Worm (Caenorhabditis elegans) whole organism, L4 larva: ENCODE measurements around the gene T07A9.12.

Experiments
- F10B5.3 ChIP-seq: sonication (generic microtip); optimal IDR thresholded peaks from 2 replicates; lab custom pipeline; 2016; ENCODE audit warnings: mild to moderate bottlenecking, missing genetic modification characterization, missing compliant biosample characterization
- F37D6.2 ChIP-seq: sonication (generic microtip); optimal IDR thresholded peaks from 2 replicates; lab custom pipeline; 2016; ENCODE audit warnings: mild to moderate bottlenecking, missing genetic modification characterization, missing compliant biosample characterization
- F49E8.2 ChIP-seq: sonication (generic microtip); optimal IDR thresholded peaks from 2 replicates; lab custom pipeline; 2016; ENCODE audit warnings: missing compliant biosample characterization, mild to moderate bottlenecking, missing genetic modification characterization, borderline replicate concordance
- R02D3.7 ChIP-seq: fragments of 150-350 bp; sonication (generic microtip); optimal IDR thresholded peaks from 3 replicates; lab custom pipeline; 2014; ENCODE audit warnings: missing biosample characterization, missing genetic modification characterization
- T26A8.4 ChIP-seq: fragments of 200-800 bp; sonication (Bioruptor generic); IDR thresholded peaks from 2 replicates; pipeline ENCODE4 v1.3.6; 2022; ENCODE audit warnings: missing genetic modification characterization, missing compliant biosample characterization
- Y105C5A.15 ChIP-seq: fragments of 200-800 bp; sonication (Bioruptor generic); IDR thresholded peaks from 2 replicates; pipeline ENCODE4 v1.3.6; 2022; ENCODE audit warnings: missing genetic modification characterization, missing compliant biosample characterization
- Y48G9A.11 ChIP-seq: fragments of 200-800 bp; sonication (Bioruptor generic); IDR thresholded peaks from 2 replicates; pipeline ENCODE4 v1.3.6; 2022; ENCODE audit warnings: missing genetic modification reagents, missing genetic modification characterization, missing compliant biosample characterization
- Y75B8A.6 ChIP-seq: fragments of 200-800 bp; sonication (Bioruptor generic); IDR thresholded peaks from 2 replicates; pipeline ENCODE4 v1.3.6; 2022; ENCODE audit warnings: missing genetic modification reagents, missing genetic modification characterization, missing compliant biosample characterization
- aha-1 ChIP-seq: fragments of 150-350 bp; peaks from one replicate; lab custom pipeline; 2014; ENCODE audit warnings: missing biosample characterization, missing genetic modification characterization
- ama-1 ChIP-seq: fragments of 150-350 bp; optimal IDR thresholded peaks from 2 replicates; lab custom pipeline; 2014; ENCODE audit warnings: inconsistent platforms, mixed read lengths
- arid-1 ChIP-seq: fragments of 200-800 bp; sonication (Bioruptor generic); conservative IDR thresholded peaks from 2 replicates; pipeline ENCODE4 v1.3.6; 2022; ENCODE audit warnings: missing genetic modification reagents, missing genetic modification characterization, missing compliant biosample characterization
- ceh-20 ChIP-seq: fragments of 200-800 bp; sonication (Bioruptor generic); IDR thresholded peaks from 2 replicates; pipeline ENCODE4 v1.3.6; 2022; ENCODE audit warnings: missing genetic modification reagents, missing genetic modification characterization, missing compliant biosample characterization
- ctbp-1 ChIP-seq: fragments of 200-800 bp; sonication (Bioruptor generic); IDR thresholded peaks from 2 replicates; pipeline ENCODE4 v1.3.6; 2022; ENCODE audit warnings: missing genetic modification reagents, missing genetic modification characterization, missing compliant biosample characterization
- daf-16 ChIP-seq, 3 experiments: sonication (generic microtip); optimal IDR thresholded peaks; 2 replicates each; lab custom pipeline; 2016 to 2017; ENCODE audit warnings: missing genetic modification characterization in 3 of 3, missing genetic modification reagents in 3 of 3, mild to moderate bottlenecking in 2 of 3, missing compliant biosample characterization in 2 of 3, missing biosample characterization in 1 of 3, moderate library complexity in 1 of 3
- daf-19 ChIP-seq: fragments of 200-800 bp; sonication (Bioruptor generic); conservative IDR thresholded peaks from 2 replicates; pipeline ENCODE4 v1.3.6; 2022; ENCODE audit warnings: missing genetic modification characterization, missing compliant biosample characterization
- duxl-1 ChIP-seq: sonication (generic microtip); optimal IDR thresholded peaks from 2 replicates; lab custom pipeline; 2016; ENCODE audit warnings: mild to moderate bottlenecking, missing genetic modification characterization, moderate library complexity, missing compliant biosample characterization; ENCODE audit not compliant: poor library complexity
- dve-1 ChIP-seq: sonication (generic microtip); optimal IDR thresholded peaks from 2 replicates; lab custom pipeline; 2017; ENCODE audit warnings: antibody characterized with exemption, mild to moderate bottlenecking, missing genetic modification characterization, missing compliant biosample characterization; ENCODE audit not compliant: insufficient read depth
- egl-43 ChIP-seq: fragments of 200-800 bp; sonication (Bioruptor generic); IDR thresholded peaks from 2 replicates; pipeline ENCODE4 v1.3.6; 2022; ENCODE audit warnings: missing genetic modification reagents, missing genetic modification characterization, missing compliant biosample characterization
- fos-1 ChIP-seq: fragments of 150-350 bp; optimal IDR thresholded peaks from 2 replicates; lab custom pipeline; 2014; ENCODE audit warnings: missing biosample characterization, missing genetic modification characterization
- hlh-30 ChIP-seq: sonication (generic microtip); optimal IDR thresholded peaks from 2 replicates; lab custom pipeline; 2017; ENCODE audit warnings: antibody characterized with exemption, mild to moderate bottlenecking, missing genetic modification characterization, missing compliant biosample characterization; ENCODE audit not compliant: insufficient read depth
- jun-1 ChIP-seq: fragments of 150-350 bp; optimal IDR thresholded peaks from 2 replicates; lab custom pipeline; 2014; ENCODE audit warnings: missing biosample characterization, missing genetic modification reagents, missing genetic modification characterization
- lim-7 ChIP-seq: fragments of 200-800 bp; sonication (Bioruptor generic); IDR thresholded peaks from 2 replicates; pipeline ENCODE4 v1.3.6; 2022; ENCODE audit warnings: missing genetic modification characterization, missing compliant biosample characterization
- lin-13 ChIP-seq: fragments of 150-350 bp; optimal IDR thresholded peaks from 2 replicates; lab custom pipeline; 2014; ENCODE audit warnings: missing biosample characterization, missing genetic modification reagents, missing genetic modification characterization
- lin-29 ChIP-seq: fragments of 200-800 bp; sonication (Bioruptor generic); IDR thresholded peaks from 2 replicates; pipeline ENCODE4 v1.3.6; 2022; ENCODE audit warnings: missing genetic modification reagents, missing genetic modification characterization, missing compliant biosample characterization
- lin-38 ChIP-seq: fragments of 200-800 bp; sonication (Bioruptor generic); IDR thresholded peaks from 2 replicates; pipeline ENCODE4 v1.3.6; 2022; ENCODE audit warnings: missing genetic modification reagents, missing genetic modification characterization, missing compliant biosample characterization
- lsy-2 ChIP-seq, 2 experiments: fragments of 150-350 bp in 1 of 2; sonication (generic microtip) in 1 of 2; optimal IDR thresholded peaks; 2 replicates each; lab custom pipeline; 2014 to 2017; ENCODE audit warnings: missing biosample characterization in 2 of 2, missing genetic modification characterization in 2 of 2
- mdl-1 ChIP-seq, 2 experiments: fragments of 150-350 bp in 1 of 2; sonication (generic microtip) in 1 of 2; optimal IDR thresholded peaks; 2 replicates each; lab custom pipeline; 2014 to 2017; ENCODE audit warnings: missing biosample characterization in 2 of 2, missing genetic modification characterization in 2 of 2
- mdt-29 ChIP-seq: fragments of 200-800 bp; sonication (Bioruptor generic); IDR thresholded peaks from 2 replicates; pipeline ENCODE4 v1.3.6; 2022; ENCODE audit warnings: missing genetic modification reagents, missing genetic modification characterization, missing compliant biosample characterization
- mep-1 ChIP-seq: fragments of 150-350 bp; sonication (generic microtip); optimal IDR thresholded peaks from 3 replicates; lab custom pipeline; 2014; ENCODE audit warnings: missing biosample characterization, missing genetic modification characterization
- mes-2 ChIP-seq: sonication (generic microtip); optimal IDR thresholded peaks from 2 replicates; lab custom pipeline; 2016; ENCODE audit warnings: missing genotype, mild to moderate bottlenecking, missing genetic modification characterization, missing compliant biosample characterization; ENCODE audit not compliant: poor library complexity, severe bottlenecking
- nhr-11 ChIP-seq: fragments of 150-350 bp; optimal IDR thresholded peaks from 2 replicates; lab custom pipeline; 2014; ENCODE audit warnings: missing biosample characterization, missing genetic modification characterization
- nhr-111 ChIP-seq: fragments of 200-800 bp; sonication (Bioruptor generic); optimal IDR thresholded peaks from 2 replicates; lab custom pipeline; 2018; ENCODE audit warnings: mild to moderate bottlenecking, missing genetic modification characterization, missing compliant biosample characterization
- nhr-25 ChIP-seq: sonication (generic microtip); optimal IDR thresholded peaks from 2 replicates; lab custom pipeline; 2017; ENCODE audit warnings: missing genetic modification characterization, mild to moderate bottlenecking, missing compliant biosample characterization, antibody characterized with exemption, moderate library complexity, borderline replicate concordance; ENCODE audit not compliant: insufficient read depth
- nhr-6 ChIP-seq: fragments of 150-350 bp; optimal IDR thresholded peaks from 2 replicates; lab custom pipeline; 2014; ENCODE audit warnings: missing biosample characterization, missing genetic modification characterization
- pha-4 ChIP-seq, 2 experiments: fragments of 150-350 bp in 1 of 2; fragments of 200-800 bp in 1 of 2; sonication (Bioruptor generic) in 1 of 2; IDR thresholded peaks in 1 of 2; optimal IDR thresholded peaks in 1 of 2; 2 replicates each; pipeline versions ENCODE4 v1.3.6 to Lab custom; 2014 to 2022; ENCODE audit warnings: missing genetic modification characterization in 2 of 2, missing genetic modification reagents in 2 of 2, missing biosample characterization in 1 of 2, missing compliant biosample characterization in 1 of 2
- php-3 ChIP-seq: fragments of 200-800 bp; sonication (Bioruptor generic); IDR thresholded peaks from 2 replicates; pipeline ENCODE4 v1.3.6; 2022; ENCODE audit warnings: missing genetic modification reagents, missing genetic modification characterization, missing compliant biosample characterization
- rbr-2 ChIP-seq: sonication (generic microtip); optimal IDR thresholded peaks from 2 replicates; lab custom pipeline; 2016; ENCODE audit warnings: missing genotype, missing genetic modification characterization, missing compliant biosample characterization
- set-16 ChIP-seq: fragments of 200-800 bp; sonication (Bioruptor generic); IDR thresholded peaks from 2 replicates; pipeline ENCODE4 v1.3.6; 2022; ENCODE audit warnings: missing genetic modification reagents, missing genetic modification characterization, missing compliant biosample characterization
- skn-1 ChIP-seq: fragments of 150-350 bp; optimal IDR thresholded peaks from 2 replicates; lab custom pipeline; 2014; ENCODE audit warnings: missing biosample characterization, missing genetic modification characterization
- snpc-1.2 ChIP-seq: fragments of 200-800 bp; sonication (Bioruptor generic); IDR thresholded peaks from 2 replicates; pipeline ENCODE4 v1.3.6; 2022; ENCODE audit warnings: missing genetic modification reagents, missing genetic modification characterization, missing compliant biosample characterization
- tag-97 ChIP-seq: fragments of 200-800 bp; sonication (Bioruptor generic); IDR thresholded peaks from 2 replicates; pipeline ENCODE4 v1.3.6; 2022; ENCODE audit warnings: missing genetic modification characterization, missing compliant biosample characterization
- unc-39 ChIP-seq: sonication (generic microtip); optimal IDR thresholded peaks from 2 replicates; lab custom pipeline; 2017; ENCODE audit warnings: missing biosample characterization, missing genetic modification characterization
- vab-7 ChIP-seq: fragments of 200-800 bp; sonication (Bioruptor generic); IDR thresholded peaks from 2 replicates; pipeline ENCODE4 v1.3.6; 2022; ENCODE audit warnings: missing genetic modification reagents, missing genetic modification characterization, missing compliant biosample characterization
- zag-1 ChIP-seq: fragments of 150-350 bp; optimal IDR thresholded peaks from 2 replicates; lab custom pipeline; 2014; ENCODE audit warnings: missing biosample characterization, missing genetic modification characterization
- zip-2 ChIP-seq: fragments of 150-350 bp; optimal IDR thresholded peaks from 2 replicates; lab custom pipeline; 2014; ENCODE audit warnings: missing biosample characterization, missing genetic modification characterization

The T07A9.12 gene

ce11 chrIV:386576-386975 is 24.1 kb upstream of the T07A9.12 start, which contains the start of gene T07A9.14:
Gene T07A9.14, plus strand, starts transcription at chrIV:386699.
- TF ChIP-seq F49E8.2 (tag; lab: Kevin White, UChicago): peak; percentile 25
- TF ChIP-seq ama-1 (lab: Kevin White, UChicago): peak; percentile 58
- TF ChIP-seq lin-38: peak; percentile 47; the same call in 1 of the 2 replicates
- TF ChIP-seq F10B5.3 (tag; lab: Kevin White, UChicago): no peak
- peak; percentile 41 for TF ChIP-seq ctbp-1 (GFP tag; lab: Robert Waterston, UW)
- TF ChIP-seq Y48G9A.11 (GFP tag; lab: Robert Waterston, UW): peak; percentile 66; the same call in 1 of the 2 replicates
- TF ChIP-seq mes-2 (tag; lab: Kevin White, UChicago): peak; percentile 44
- peak; percentile 98 for TF ChIP-seq aha-1 (tag; lab: Kevin White, UChicago)
- TF ChIP-seq mdt-29 (GFP tag; lab: Robert Waterston, UW): peak; percentile 22; the same call in 1 of the 2 replicates
- TF ChIP-seq Y75B8A.6 (GFP tag; lab: Robert Waterston, UW): 0 out of 2 replicates have a peak, but pooled peaks have one; percentile 38
- no peak for TF ChIP-seq skn-1 (tag; lab: Kevin White, UChicago)
- TF ChIP-seq lim-7 (GFP tag; lab: Robert Waterston, UW): 0 out of 2 replicates have a peak, but pooled peaks have one; percentile 4
- TF ChIP-seq snpc-1.2 (GFP tag; lab: Robert Waterston, UW): peak; percentile 14; the same call in 1 of the 2 replicates
- TF ChIP-seq zag-1 (tag; lab: Kevin White, UChicago): no peak

- TF ChIP-seq mdl-1 (tag; optimal IDR thresholded peaks at IDR 0.05; lab: Kevin White, UChicago) (no peak), daf-19 (no peak), lin-29 (GFP tag; lab: Robert Waterston, UW) (no peak), arid-1 (GFP tag; lab: Robert Waterston, UW) (no peak), mep-1 (no peak), F37D6.2 (tag; lab: Kevin White, UChicago) (no peak), dve-1 (no peak), ama-1 (lab: Kevin White, UChicago) (no peak), ceh-20 (no peak), zag-1 (tag; lab: Kevin White, UChicago) (no peak), php-3 (GFP tag; lab: Robert Waterston, UW) (no peak), nhr-6 (tag; lab: Kevin White, UChicago) (no peak), vab-7 (GFP tag; lab: Robert Waterston, UW) (no peak), Y105C5A.15 (no peak), daf-16 (GFP tag; optimal IDR thresholded peaks at IDR 0.05; lab: Kevin White, UChicago) (no peak), daf-16 (tag; optimal IDR thresholded peaks at IDR 0.05; lab: Kevin White, UChicago) (no peak), mdt-29 (GFP tag; lab: Robert Waterston, UW) (no peak), pha-4 (GFP tag; IDR thresholded peaks at IDR 0.05; lab: Robert Waterston, UW) (peak; percentile 32; the same call in 1 of the 2 replicates), pha-4 (tag; optimal IDR thresholded peaks at IDR 0.05; lab: Kevin White, UChicago) (no peak), tag-97 (no peak), T26A8.4 (GFP tag; lab: Robert Waterston, UW) (no peak), jun-1 (tag; lab: Kevin White, UChicago) (no peak), zip-2 (tag; lab: Kevin White, UChicago) (no peak), nhr-11 (tag; lab: Kevin White, UChicago) (no peak), fos-1 (no peak), egl-43 (GFP tag; lab: Robert Waterston, UW) (peak; percentile 71; the same call in 1 of the 2 replicates), unc-39 (tag; lab: Kevin White, UChicago) (no peak), R02D3.7 (tag; lab: Kevin White, UChicago) (no peak), lin-13 (GFP tag; lab: Kevin White, UChicago) (no peak), set-16 (GFP tag; lab: Robert Waterston, UW) (peak; percentile 80), hlh-30 (tag; lab: Kevin White, UChicago) (no peak), Y48G9A.11 (GFP tag; lab: Robert Waterston, UW) (0 out of 2 replicates have a peak, but pooled peaks have one; percentile 12), nhr-25 (tag; lab: Kevin White, UChicago) (no peak), nhr-111 (no peak), rbr-2 (tag; lab: Kevin White, UChicago) (no peak), duxl-1 (tag; lab: Kevin White, UChicago) (no peak), lsy-2 (tag; optimal IDR thresholded peaks at IDR 0.05; lab: Kevin White, UChicago) (no peak)
Measured at ce11 chrIV:387283-388048, 23.2 kb upstream of the T07A9.12 start.
